Fruit fly (Drosophila melanogaster): Measurements from ENCODE around the gene ATPsynE.

DNA sequence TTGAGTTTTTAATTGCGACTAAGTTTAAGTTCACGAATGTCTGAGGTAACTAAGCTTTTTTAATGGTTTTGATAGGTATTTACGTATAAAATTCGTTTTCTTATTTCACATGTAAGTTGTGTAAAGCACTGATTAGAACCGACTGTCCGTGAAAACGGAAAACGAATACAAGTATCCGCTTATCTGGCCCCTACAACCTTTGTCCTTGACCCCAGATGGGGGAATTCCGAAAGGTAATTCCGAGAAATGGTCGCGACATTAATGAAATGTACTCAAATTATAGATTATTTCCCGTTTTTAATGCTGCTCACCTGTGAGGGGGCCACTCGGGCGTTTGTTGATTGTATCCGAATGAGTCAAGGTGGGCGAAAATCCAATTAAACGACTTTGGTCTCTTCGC, 40.1 kb downstream of the ATPsynE start:
- TF ChIP-seq CG7101 (tag; optimal IDR thresholded peaks at IDR 0.05) (no peak), CG1620 (GFP tag; optimal IDR thresholded peaks at IDR 0.05) (no peak), pad (GFP tag; optimal IDR thresholded peaks at IDR 0.05) (no peak), kay (GFP tag; ENCODE audit: borderline replicate concordance) (no peak), cic (GFP tag; optimal IDR thresholded peaks at IDR 0.05) (no peak), CG14711 (tag; optimal IDR thresholded peaks at IDR 0.05) (no peak), tj (GFP tag; optimal IDR thresholded peaks at IDR 0.05) (no peak), ovo (GFP tag; optimal IDR thresholded peaks at IDR 0.05) (no peak), bab1 (GFP tag; optimal IDR thresholded peaks at IDR 0.05) (no peak), Clk (GFP tag; optimal IDR thresholded peaks at IDR 0.05) (no peak), CG5204 (GFP tag; optimal IDR thresholded peaks at IDR 0.05) (no peak)

Measured in whole organism, adult.